Worm (Caenorhabditis elegans) whole organism, L4 larva: ENCODE data around the gene mre-11.
A peak's percentile ranks its signal among the peaks of the same experiment; 100 is the strongest.

Experiments used
- F26F4.8 ChIP-seq: fragments of 200-800 bp; sonication (Bioruptor generic); conservative IDR thresholded peaks from 2 replicates; pipeline ENCODE4 v1.3.6; 2022; ENCODE audit warnings: missing genetic modification characterization, missing compliant biosample characterization
- F44E2.7 ChIP-seq: fragments of 200-800 bp; sonication (Bioruptor generic); IDR thresholded peaks from 2 replicates; pipeline ENCODE4 v2.1.2; 2022; ENCODE audit warnings: missing genetic modification characterization, missing compliant biosample characterization
- F49E8.2 ChIP-seq: sonication (generic microtip); optimal IDR thresholded peaks from 2 replicates; lab custom pipeline; 2016; ENCODE audit warnings: missing compliant biosample characterization, mild to moderate bottlenecking, missing genetic modification characterization, borderline replicate concordance
- Y48G9A.11 ChIP-seq: fragments of 200-800 bp; sonication (Bioruptor generic); IDR thresholded peaks from 2 replicates; pipeline ENCODE4 v1.3.6; 2022; ENCODE audit warnings: missing genetic modification reagents, missing genetic modification characterization, missing compliant biosample characterization
- Y75B8A.6 ChIP-seq: fragments of 200-800 bp; sonication (Bioruptor generic); IDR thresholded peaks from 2 replicates; pipeline ENCODE4 v1.3.6; 2022; ENCODE audit warnings: missing genetic modification reagents, missing genetic modification characterization, missing compliant biosample characterization
- ZK337.2 ChIP-seq: fragments of 200-800 bp; sonication (Bioruptor generic); IDR thresholded peaks from 2 replicates; pipeline ENCODE4 v1.3.6; 2022; ENCODE audit warnings: missing genetic modification reagents, missing genetic modification characterization, missing compliant biosample characterization
- aha-1 ChIP-seq: fragments of 150-350 bp; peaks from one replicate; lab custom pipeline; 2014; ENCODE audit warnings: missing biosample characterization, missing genetic modification characterization
- aly-2 ChIP-seq: sonication (generic microtip); optimal IDR thresholded peaks from 2 replicates; lab custom pipeline; 2018; ENCODE audit warnings: missing biosample characterization, missing genetic modification characterization
- ama-1 ChIP-seq: fragments of 150-350 bp; optimal IDR thresholded peaks from 2 replicates; lab custom pipeline; 2014; ENCODE audit warnings: inconsistent platforms, mixed read lengths
- ceh-20 ChIP-seq: fragments of 200-800 bp; sonication (Bioruptor generic); IDR thresholded peaks from 2 replicates; pipeline ENCODE4 v1.3.6; 2022; ENCODE audit warnings: missing genetic modification reagents, missing genetic modification characterization, missing compliant biosample characterization
- ceh-32 ChIP-seq: sonication (generic microtip); optimal IDR thresholded peaks from 2 replicates; lab custom pipeline; 2016; ENCODE audit warnings: mild to moderate bottlenecking, missing genetic modification characterization, missing compliant biosample characterization; ENCODE audit not compliant: poor library complexity
- ceh-44 ChIP-seq: fragments of 200-800 bp; sonication (Bioruptor generic); IDR thresholded peaks from 2 replicates; pipeline ENCODE4 v1.3.6; 2022; ENCODE audit warnings: missing genetic modification reagents, missing genetic modification characterization, missing compliant biosample characterization
- ceh-82 ChIP-seq: sonication (generic microtip); optimal IDR thresholded peaks from 2 replicates; lab custom pipeline; 2017; ENCODE audit warnings: missing biosample characterization, missing genetic modification characterization
- daf-16 ChIP-seq, 3 experiments: sonication (generic microtip); optimal IDR thresholded peaks; 2 replicates each; lab custom pipeline; 2016 to 2017; ENCODE audit warnings: missing genetic modification characterization in 3 of 3, missing genetic modification reagents in 3 of 3, mild to moderate bottlenecking in 2 of 3, missing compliant biosample characterization in 2 of 3, missing biosample characterization in 1 of 3, moderate library complexity in 1 of 3
- dmd-6 ChIP-seq: fragments of 200-800 bp; sonication (Bioruptor generic); IDR thresholded peaks from 2 replicates; pipeline ENCODE4 v1.3.6; 2022; ENCODE audit warnings: missing genetic modification reagents, missing genetic modification characterization, missing compliant biosample characterization
- dve-1 ChIP-seq: sonication (generic microtip); optimal IDR thresholded peaks from 2 replicates; lab custom pipeline; 2017; ENCODE audit warnings: antibody characterized with exemption, mild to moderate bottlenecking, missing genetic modification characterization, missing compliant biosample characterization; ENCODE audit not compliant: insufficient read depth
- egl-27 ChIP-seq: sonication (generic microtip); optimal IDR thresholded peaks from 3 replicates; lab custom pipeline; 2017; ENCODE audit warnings: missing biosample characterization, missing genetic modification reagents, missing genetic modification characterization
- egl-43 ChIP-seq: fragments of 200-800 bp; sonication (Bioruptor generic); IDR thresholded peaks from 2 replicates; pipeline ENCODE4 v1.3.6; 2022; ENCODE audit warnings: missing genetic modification reagents, missing genetic modification characterization, missing compliant biosample characterization
- fos-1 ChIP-seq: fragments of 150-350 bp; optimal IDR thresholded peaks from 2 replicates; lab custom pipeline; 2014; ENCODE audit warnings: missing biosample characterization, missing genetic modification characterization
- gei-8 ChIP-seq: fragments of 200-800 bp; sonication (Bioruptor generic); optimal IDR thresholded peaks from 2 replicates; lab custom pipeline; 2018; ENCODE audit warnings: mild to moderate bottlenecking, missing genetic modification characterization, missing compliant biosample characterization
- hlh-11 ChIP-seq: fragments of 200-800 bp; sonication (Bioruptor generic); optimal IDR thresholded peaks from 2 replicates; lab custom pipeline; 2018; ENCODE audit warnings: mild to moderate bottlenecking, missing genetic modification characterization, missing compliant biosample characterization
- hlh-30 ChIP-seq: sonication (generic microtip); optimal IDR thresholded peaks from 2 replicates; lab custom pipeline; 2017; ENCODE audit warnings: antibody characterized with exemption, mild to moderate bottlenecking, missing genetic modification characterization, missing compliant biosample characterization; ENCODE audit not compliant: insufficient read depth
- lim-7 ChIP-seq: fragments of 200-800 bp; sonication (Bioruptor generic); IDR thresholded peaks from 2 replicates; pipeline ENCODE4 v1.3.6; 2022; ENCODE audit warnings: missing genetic modification characterization, missing compliant biosample characterization
- lin-29 ChIP-seq: fragments of 200-800 bp; sonication (Bioruptor generic); IDR thresholded peaks from 2 replicates; pipeline ENCODE4 v1.3.6; 2022; ENCODE audit warnings: missing genetic modification reagents, missing genetic modification characterization, missing compliant biosample characterization
- lir-3 ChIP-seq: sonication (generic microtip); optimal IDR thresholded peaks from 2 replicates; lab custom pipeline; 2016; ENCODE audit warnings: mild to moderate bottlenecking, missing genetic modification characterization, missing compliant biosample characterization
- madf-9 ChIP-seq: fragments of 200-800 bp; sonication (Bioruptor generic); conservative IDR thresholded peaks from 2 replicates; pipeline ENCODE4 v1.3.6; 2022; ENCODE audit warnings: missing genetic modification reagents, missing genetic modification characterization, missing compliant biosample characterization
- mdl-1 ChIP-seq, 2 experiments: fragments of 150-350 bp in 1 of 2; sonication (generic microtip) in 1 of 2; optimal IDR thresholded peaks; 2 replicates each; lab custom pipeline; 2014 to 2017; ENCODE audit warnings: missing biosample characterization in 2 of 2, missing genetic modification characterization in 2 of 2
- mdt-29 ChIP-seq: fragments of 200-800 bp; sonication (Bioruptor generic); IDR thresholded peaks from 2 replicates; pipeline ENCODE4 v1.3.6; 2022; ENCODE audit warnings: missing genetic modification reagents, missing genetic modification characterization, missing compliant biosample characterization
- mxl-3 ChIP-seq: fragments of 200-800 bp; sonication (Bioruptor generic); optimal IDR thresholded peaks from 2 replicates; lab custom pipeline; 2018; ENCODE audit warnings: mild to moderate bottlenecking, missing genetic modification characterization, missing compliant biosample characterization
- nhr-102 ChIP-seq: sonication (generic microtip); optimal IDR thresholded peaks from 2 replicates; lab custom pipeline; 2016; ENCODE audit warnings: mild to moderate bottlenecking, missing genetic modification characterization, moderate library complexity, missing compliant biosample characterization
- nhr-11 ChIP-seq: fragments of 150-350 bp; optimal IDR thresholded peaks from 2 replicates; lab custom pipeline; 2014; ENCODE audit warnings: missing biosample characterization, missing genetic modification characterization
- nhr-28 ChIP-seq: fragments of 150-350 bp; optimal IDR thresholded peaks from 2 replicates; lab custom pipeline; 2014; ENCODE audit warnings: missing biosample characterization, missing genetic modification characterization
- nhr-41 ChIP-seq: fragments of 200-800 bp; sonication (Bioruptor generic); IDR thresholded peaks from 2 replicates; pipeline ENCODE4 v1.3.6; 2022; ENCODE audit warnings: missing genetic modification reagents, missing genetic modification characterization, missing compliant biosample characterization
- nhr-48 ChIP-seq: sonication (generic microtip); optimal IDR thresholded peaks from 2 replicates; lab custom pipeline; 2016; ENCODE audit warnings: mild to moderate bottlenecking, missing genetic modification characterization, missing compliant biosample characterization
- nhr-76 ChIP-seq: fragments of 150-350 bp; optimal IDR thresholded peaks from 2 replicates; lab custom pipeline; 2014; ENCODE audit warnings: missing biosample characterization, missing genetic modification characterization
- nhr-77 ChIP-seq: fragments of 150-350 bp; optimal IDR thresholded peaks from 2 replicates; lab custom pipeline; 2014; ENCODE audit warnings: missing biosample characterization, missing genetic modification characterization
- pqm-1 ChIP-seq: sonication (generic microtip); optimal IDR thresholded peaks from 2 replicates; lab custom pipeline; 2017; ENCODE audit warnings: missing biosample characterization, missing genetic modification characterization
- rbr-2 ChIP-seq: sonication (generic microtip); optimal IDR thresholded peaks from 2 replicates; lab custom pipeline; 2016; ENCODE audit warnings: missing genotype, missing genetic modification characterization, missing compliant biosample characterization
- sdz-12 ChIP-seq: fragments of 200-800 bp; sonication (Bioruptor generic); optimal IDR thresholded peaks from 2 replicates; lab custom pipeline; 2018; ENCODE audit warnings: mild to moderate bottlenecking, missing genetic modification characterization, missing compliant biosample characterization
- set-16 ChIP-seq: fragments of 200-800 bp; sonication (Bioruptor generic); IDR thresholded peaks from 2 replicates; pipeline ENCODE4 v1.3.6; 2022; ENCODE audit warnings: missing genetic modification reagents, missing genetic modification characterization, missing compliant biosample characterization
- snpc-4 ChIP-seq: fragments of 150-350 bp; optimal IDR thresholded peaks from 2 replicates; lab custom pipeline; 2014; ENCODE audit warnings: missing biosample characterization, missing genetic modification characterization
- tra-1 ChIP-seq: fragments of 200-800 bp; sonication (Bioruptor generic); IDR thresholded peaks from 2 replicates; pipeline ENCODE4 v1.3.6; 2022; ENCODE audit warnings: missing genetic modification reagents, missing genetic modification characterization, missing compliant biosample characterization
- unc-62 ChIP-seq, 3 experiments: fragments of 150-350 bp in 1 of 3; sonication (generic microtip); optimal IDR thresholded peaks in 2 of 3; peaks in 1 of 3; 1 replicate in 1 of 3; 2 replicates in 2 of 3; lab custom pipeline; 2014 to 2017; ENCODE audit warnings: missing biosample characterization in 3 of 3, missing genetic modification characterization in 3 of 3, missing genetic modification reagents in 3 of 3, missing genotype in 1 of 3
- zip-11 ChIP-seq: fragments of 200-800 bp; sonication (Bioruptor generic); IDR thresholded peaks from 2 replicates; pipeline ENCODE4 v1.3.6; 2022; ENCODE audit warnings: missing genetic modification characterization, missing compliant biosample characterization
- zip-2 ChIP-seq: fragments of 150-350 bp; optimal IDR thresholded peaks from 2 replicates; lab custom pipeline; 2014; ENCODE audit warnings: missing biosample characterization, missing genetic modification characterization
- ztf-11 ChIP-seq: fragments of 150-350 bp; optimal IDR thresholded peaks from 2 replicates; lab custom pipeline; 2014; ENCODE audit warnings: missing biosample characterization, missing genetic modification characterization

Gene mre-11

DNA sequence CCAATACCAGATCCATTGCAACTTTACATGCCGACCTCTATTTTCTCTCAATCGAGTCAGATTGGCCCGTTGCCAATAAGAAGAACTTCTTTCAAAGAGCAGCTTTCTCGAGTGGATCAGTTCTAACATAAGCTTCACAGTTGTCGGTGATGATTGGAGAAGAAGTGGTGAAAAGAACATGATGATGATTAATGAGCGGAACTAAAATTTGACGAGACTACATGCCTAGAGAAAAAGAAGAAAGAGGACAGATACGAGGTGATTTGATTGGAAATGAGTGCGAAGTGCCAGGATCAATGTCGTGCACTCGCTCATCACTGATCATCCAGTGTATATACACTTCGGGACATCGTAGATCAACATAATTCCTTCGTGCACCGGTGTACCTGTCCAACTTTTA, 9.0 kb downstream of the mre-11 start (continued):
- TF ChIP-seq ceh-82 (tag; lab: Kevin White, UChicago) (no peak), ama-1 (lab: Kevin White, UChicago) (no peak), ZK337.2 (GFP tag; lab: Robert Waterston, UW) (0 out of 2 replicates have a peak, but pooled peaks have one; percentile 29), snpc-4 (tag; lab: Kevin White, UChicago) (no peak), egl-43 (GFP tag; lab: Robert Waterston, UW) (no peak)

DNA sequence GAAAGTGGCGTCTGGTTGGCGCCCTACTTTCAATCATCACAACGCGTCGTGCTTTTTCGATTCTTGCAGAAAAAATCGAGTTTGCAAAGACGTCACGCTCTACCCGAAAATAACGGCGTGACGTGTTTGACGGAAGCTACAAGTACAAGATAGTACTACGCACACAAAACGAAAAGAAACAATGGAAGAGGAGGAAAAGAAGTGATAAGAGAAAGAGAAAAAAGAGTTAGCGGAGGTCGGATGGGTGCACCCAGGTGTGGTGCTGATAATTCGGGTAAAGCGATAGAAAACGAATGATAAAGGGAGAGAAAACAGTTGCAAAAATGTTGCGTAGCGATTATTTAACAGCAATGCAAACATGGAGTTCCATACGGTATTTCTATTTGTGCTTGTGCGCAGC, 10.0 kb downstream of the mre-11 start:
- TF ChIP-seq mdl-1 (tag; optimal IDR thresholded peaks at IDR 0.05; lab: Kevin White, UChicago), result peak in 1 of 2 experiments; percentile 45
- peak; percentile 97 for TF ChIP-seq nhr-28 (tag; lab: Kevin White, UChicago)
- TF ChIP-seq F49E8.2 (tag; lab: Kevin White, UChicago), result no peak
- TF ChIP-seq nhr-48 (tag; lab: Kevin White, UChicago), result peak; percentile 76
- TF ChIP-seq tra-1 (GFP tag; lab: Robert Waterston, UW), result 0 out of 2 replicates have a peak, but pooled peaks have one; percentile 23
- TF ChIP-seq nhr-77 (tag; lab: Kevin White, UChicago), result peak; percentile 38
- no peak for TF ChIP-seq rbr-2 (tag; lab: Kevin White, UChicago)
- TF ChIP-seq hlh-11, result peak; percentile 74
- no peak for TF ChIP-seq zip-2 (tag; lab: Kevin White, UChicago)
- peak; percentile 69 for TF ChIP-seq aha-1 (tag; lab: Kevin White, UChicago)
- peak; percentile 29 for TF ChIP-seq nhr-102 (tag; lab: Kevin White, UChicago)
- no peak for TF ChIP-seq daf-16 (GFP tag; optimal IDR thresholded peaks at IDR 0.05; lab: Kevin White, UChicago)
- TF ChIP-seq daf-16 (tag; optimal IDR thresholded peaks at IDR 0.05; lab: Kevin White, UChicago), result peak; percentile 70
- peak; percentile 35 for TF ChIP-seq dve-1
- no peak for TF ChIP-seq mdt-29 (GFP tag; lab: Robert Waterston, UW)
- peak; percentile 76 for TF ChIP-seq pqm-1
- peak; percentile 78 for TF ChIP-seq dmd-6
- peak in 1 of 2 experiments; percentile 53 for TF ChIP-seq unc-62 (GFP tag; optimal IDR thresholded peaks at IDR 0.05 in 1 of 2; lab: Kevin White, UChicago)
- TF ChIP-seq unc-62 (tag; optimal IDR thresholded peaks at IDR 0.05; lab: Kevin White, UChicago), result no peak

DNA sequence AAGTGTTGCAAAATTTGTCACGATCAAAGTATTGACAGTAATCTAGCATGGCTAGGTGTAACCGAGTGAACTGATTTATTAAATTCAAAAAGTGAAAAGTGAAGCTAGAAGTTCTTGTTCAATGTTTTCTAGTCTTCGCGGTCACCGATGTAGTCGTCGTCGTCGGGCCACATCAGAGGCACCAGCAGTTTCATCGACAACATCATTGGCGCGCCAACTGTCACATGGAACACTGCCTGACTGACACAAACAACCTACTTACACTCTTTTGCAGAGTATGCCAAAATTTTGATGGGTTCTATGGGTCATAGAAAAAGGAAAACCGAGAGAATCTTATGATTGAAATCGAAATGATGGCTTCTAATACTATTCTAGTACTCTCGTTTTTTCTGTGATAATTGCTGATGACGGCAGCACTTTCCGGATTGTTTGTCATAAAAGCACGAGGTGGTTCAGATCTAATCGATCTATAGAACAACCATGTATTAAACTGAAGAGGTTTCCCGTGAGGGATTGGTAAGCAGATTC, 11.2 kb downstream of the mre-11 start:
- TF ChIP-seq aha-1 (tag; lab: Kevin White, UChicago), result peak; percentile 56
- no peak for TF ChIP-seq ceh-44 (GFP tag; lab: Robert Waterston, UW)
- TF ChIP-seq egl-27 (tag; lab: Kevin White, UChicago), result no peak
- peak; percentile 36 for TF ChIP-seq hlh-11
- TF ChIP-seq ceh-32 (tag; lab: Kevin White, UChicago), result no peak
- TF ChIP-seq lim-7 (GFP tag; lab: Robert Waterston, UW), result no peak
- no peak for TF ChIP-seq gei-8 (GFP tag; lab: Kevin White, UChicago)
- TF ChIP-seq sdz-12 (GFP tag; lab: Kevin White, UChicago), result no peak
- TF ChIP-seq ceh-20 (GFP tag; lab: Robert Waterston, UW), result no peak
- no peak for TF ChIP-seq nhr-41 (GFP tag; lab: Robert Waterston, UW)
- TF ChIP-seq hlh-30 (tag; lab: Kevin White, UChicago), result peak; percentile 56
- no peak for TF ChIP-seq nhr-11 (tag; lab: Kevin White, UChicago)
- TF ChIP-seq aly-2, result no peak
- no peak for TF ChIP-seq Y75B8A.6 (GFP tag; lab: Robert Waterston, UW)
- no peak for TF ChIP-seq Y48G9A.11
- peak; percentile 4 to 36 for TF ChIP-seq mdl-1 (tag; optimal IDR thresholded peaks at IDR 0.05; lab: Kevin White, UChicago)
- no peak for TF ChIP-seq ztf-11 (tag; lab: Kevin White, UChicago)
- peak; percentile 92 for TF ChIP-seq nhr-28 (tag; lab: Kevin White, UChicago)
- no peak for TF ChIP-seq fos-1 (tag; lab: Kevin White, UChicago)
- no peak for TF ChIP-seq zip-11
- no peak for TF ChIP-seq mxl-3 (GFP tag; lab: Kevin White, UChicago)
- no peak for TF ChIP-seq daf-16 (GFP tag; optimal IDR thresholded peaks at IDR 0.05; lab: Kevin White, UChicago)
- peak; percentile 9 for TF ChIP-seq daf-16 (tag; optimal IDR thresholded peaks at IDR 0.05; lab: Kevin White, UChicago)
- no peak for TF ChIP-seq madf-9
- peak; percentile 10 for TF ChIP-seq dve-1
- no peak for TF ChIP-seq F44E2.7 (GFP tag; lab: Robert Waterston, UW)
- no peak for TF ChIP-seq lir-3 (tag; lab: Kevin White, UChicago)
- no peak for TF ChIP-seq lin-29 (GFP tag; lab: Robert Waterston, UW)
- no peak for TF ChIP-seq ZK337.2 (GFP tag; lab: Robert Waterston, UW)
- no peak for TF ChIP-seq set-16 (GFP tag; lab: Robert Waterston, UW)
- no peak for TF ChIP-seq F26F4.8 (GFP tag; lab: Robert Waterston, UW)
- TF ChIP-seq nhr-76, result no peak
- TF ChIP-seq zip-2 (tag; lab: Kevin White, UChicago), result no peak
